Worm (Caenorhabditis elegans) whole organism, L1 larva: ENCODE results near the gene flp-23.

Source experiments
- C04F5.9 ChIP-seq: sonication (generic microtip); optimal IDR thresholded peaks from 2 replicates; lab custom pipeline; 2016; ENCODE audit warnings: missing genetic modification characterization, missing compliant biosample characterization
- C16A3.4 ChIP-seq: fragments of 150-350 bp; optimal IDR thresholded peaks from 2 replicates; lab custom pipeline; 2014; ENCODE audit warnings: missing biosample characterization, missing genetic modification characterization
- C34B4.2 ChIP-seq: sonication (generic microtip); optimal IDR thresholded peaks from 2 replicates; lab custom pipeline; 2017; ENCODE audit warnings: mild to moderate bottlenecking, missing genetic modification characterization, missing compliant biosample characterization
- ama-1 ChIP-seq: fragments of 150-350 bp; optimal IDR thresholded peaks from 2 replicates; lab custom pipeline; 2014
- ceh-8 ChIP-seq: fragments of 200-800 bp; sonication (Bioruptor generic); optimal IDR thresholded peaks from 2 replicates; lab custom pipeline; 2018; ENCODE audit warnings: mild to moderate bottlenecking, missing genetic modification characterization, moderate library complexity, missing compliant biosample characterization
- ceh-88 ChIP-seq: fragments of 200-800 bp; sonication (Bioruptor generic); IDR thresholded peaks from 2 replicates; pipeline ENCODE4 v1.3.6; 2022; ENCODE audit warnings: missing genetic modification characterization, missing compliant biosample characterization
- ceh-90 ChIP-seq: sonication (generic microtip); optimal IDR thresholded peaks from 2 replicates; lab custom pipeline; 2016; ENCODE audit warnings: missing genetic modification characterization, missing compliant biosample characterization
- dpl-1 ChIP-seq, 3 experiments: fragments of 150-350 bp in 2 of 3; sonication (generic microtip) in 1 of 3; optimal IDR thresholded peaks; 2 replicates each; lab custom pipeline; 2014 to 2017; ENCODE audit warnings: missing biosample characterization in 3 of 3, missing genetic modification characterization in 3 of 3, missing genetic modification reagents in 3 of 3
- dsc-1 ChIP-seq: sonication (generic microtip); optimal IDR thresholded peaks from 2 replicates; lab custom pipeline; 2016; ENCODE audit warnings: mild to moderate bottlenecking, missing genetic modification characterization, missing compliant biosample characterization
- efl-1 ChIP-seq, 4 experiments: fragments of 150-350 bp; optimal IDR thresholded peaks in 3 of 4; peaks in 1 of 4; 1 replicate in 1 of 4; 2 replicates in 3 of 4; lab custom pipeline; 2014; ENCODE audit warnings: missing biosample characterization in 2 of 4, missing genetic modification characterization in 2 of 4, missing genetic modification reagents in 2 of 4
- egl-13 ChIP-seq: sonication (generic microtip); optimal IDR thresholded peaks from 2 replicates; lab custom pipeline; 2016; ENCODE audit warnings: missing genotype, missing genetic modification reagents, missing genetic modification characterization, missing compliant biosample characterization
- elt-2 ChIP-seq: sonication (generic microtip); optimal IDR thresholded peaks from 2 replicates; lab custom pipeline; 2016; ENCODE audit warnings: missing genetic modification characterization, mild to moderate bottlenecking, inconsistent platforms, missing compliant biosample characterization, missing genetic modification reagents
- grh-1 ChIP-seq: fragments of 200-800 bp; sonication (Bioruptor generic); IDR thresholded peaks from 2 replicates; pipeline ENCODE4 v1.3.6; 2022; ENCODE audit warnings: missing genetic modification reagents, missing genetic modification characterization, missing compliant biosample characterization
- hpl-2 ChIP-seq: fragments of 150-350 bp; optimal IDR thresholded peaks from 2 replicates; lab custom pipeline; 2014; ENCODE audit warnings: missing biosample characterization, missing genetic modification reagents, missing genetic modification characterization
- jun-1 ChIP-seq: fragments of 150-350 bp; optimal IDR thresholded peaks from 2 replicates; lab custom pipeline; 2014; ENCODE audit warnings: missing biosample characterization, missing genetic modification reagents, missing genetic modification characterization
- lin-15B ChIP-seq: fragments of 150-350 bp; sonication (generic microtip); optimal IDR thresholded peaks from 3 replicates; lab custom pipeline; 2014; ENCODE audit warnings: missing biosample characterization, missing genetic modification characterization
- lin-35 ChIP-seq, 2 experiments: fragments of 150-350 bp; optimal IDR thresholded peaks; 2 replicates each; lab custom pipeline; 2014; ENCODE audit warnings: missing biosample characterization in 2 of 2, missing genetic modification characterization in 2 of 2, missing genetic modification reagents in 2 of 2
- lsy-2 ChIP-seq, 2 experiments: fragments of 150-350 bp; optimal IDR thresholded peaks; 2 replicates each; lab custom pipeline; 2014; ENCODE audit warnings: missing biosample characterization in 2 of 2, missing genetic modification characterization in 2 of 2
- mdl-1 ChIP-seq, 2 experiments: fragments of 150-350 bp; optimal IDR thresholded peaks; 2 replicates each; lab custom pipeline; 2014 to 2017; ENCODE audit warnings: missing biosample characterization in 2 of 2, missing genetic modification characterization in 2 of 2, inconsistent platforms in 1 of 2
- nhr-11 ChIP-seq: fragments of 150-350 bp; optimal IDR thresholded peaks from 2 replicates; lab custom pipeline; 2014; ENCODE audit warnings: missing biosample characterization, missing genetic modification characterization
- nhr-12 ChIP-seq: sonication (generic microtip); optimal IDR thresholded peaks from 2 replicates; lab custom pipeline; 2017; ENCODE audit warnings: missing biosample characterization, missing genetic modification characterization
- nhr-19 ChIP-seq: fragments of 200-800 bp; sonication (Bioruptor generic); conservative IDR thresholded peaks from 2 replicates; pipeline ENCODE4 v1.3.6; 2022; ENCODE audit warnings: missing genetic modification characterization, missing compliant biosample characterization
- nhr-20 ChIP-seq: sonication (generic microtip); optimal IDR thresholded peaks from 2 replicates; lab custom pipeline; 2016; ENCODE audit warnings: mild to moderate bottlenecking, missing genetic modification characterization, missing compliant biosample characterization
- nhr-28 ChIP-seq: fragments of 150-350 bp; optimal IDR thresholded peaks from 2 replicates; lab custom pipeline; 2014; ENCODE audit warnings: missing biosample characterization, missing genetic modification characterization
- nhr-47 ChIP-seq: sonication (generic microtip); optimal IDR thresholded peaks from 2 replicates; lab custom pipeline; 2016; ENCODE audit warnings: mild to moderate bottlenecking, missing genetic modification characterization, moderate library complexity, missing compliant biosample characterization
- nhr-71 ChIP-seq: sonication (generic microtip); optimal IDR thresholded peaks from 2 replicates; lab custom pipeline; 2016; ENCODE audit warnings: mild to moderate bottlenecking, missing genetic modification characterization, moderate library complexity, missing compliant biosample characterization
- nhr-77 ChIP-seq: fragments of 150-350 bp; optimal IDR thresholded peaks from 2 replicates; lab custom pipeline; 2014; ENCODE audit warnings: missing biosample characterization, missing genetic modification characterization
- nhr-84 ChIP-seq: sonication (generic microtip); optimal IDR thresholded peaks from 2 replicates; lab custom pipeline; 2017; ENCODE audit warnings: missing biosample characterization, missing genetic modification characterization
- nhr-85 ChIP-seq: sonication (generic microtip); peaks from one replicate; lab custom pipeline; 2016; ENCODE audit warnings: missing genetic modification characterization, inconsistent platforms, missing compliant biosample characterization
- nhr-90 ChIP-seq: sonication (generic microtip); optimal IDR thresholded peaks from 2 replicates; lab custom pipeline; 2016; ENCODE audit warnings: mild to moderate bottlenecking, missing genetic modification characterization, missing compliant biosample characterization; ENCODE audit not compliant: poor library complexity
- pax-3 ChIP-seq: fragments of 200-800 bp; sonication (Bioruptor generic); optimal IDR thresholded peaks from 2 replicates; lab custom pipeline; 2018; ENCODE audit warnings: mild to moderate bottlenecking, missing genetic modification characterization, moderate library complexity, missing compliant biosample characterization
- rnt-1 ChIP-seq: sonication (generic microtip); optimal IDR thresholded peaks from 2 replicates; lab custom pipeline; 2016; ENCODE audit warnings: mild to moderate bottlenecking, missing genetic modification characterization, moderate library complexity, missing compliant biosample characterization
- snpc-4 ChIP-seq: fragments of 150-350 bp; optimal IDR thresholded peaks from 2 replicates; lab custom pipeline; 2014; ENCODE audit warnings: missing biosample characterization, missing genetic modification characterization
- snu-23 ChIP-seq: sonication (generic microtip); optimal IDR thresholded peaks from 2 replicates; lab custom pipeline; 2016; ENCODE audit warnings: missing genetic modification characterization, missing compliant biosample characterization
- swsn-7 ChIP-seq: sonication (generic microtip); optimal IDR thresholded peaks from 2 replicates; lab custom pipeline; 2016; ENCODE audit warnings: missing genetic modification characterization, missing compliant biosample characterization
- tbx-2 ChIP-seq: sonication (generic microtip); optimal IDR thresholded peaks from 2 replicates; lab custom pipeline; 2016; ENCODE audit warnings: missing genetic modification characterization, missing compliant biosample characterization
- unc-130 ChIP-seq: fragments of 150-350 bp; optimal IDR thresholded peaks from 2 replicates; lab custom pipeline; 2017; ENCODE audit warnings: missing biosample characterization, missing genetic modification characterization, inconsistent platforms
- unc-30 ChIP-seq: sonication (generic microtip); optimal IDR thresholded peaks from 2 replicates; lab custom pipeline; 2017; ENCODE audit warnings: missing biosample characterization, missing genetic modification characterization
- xbp-1 ChIP-seq: sonication (generic microtip); optimal IDR thresholded peaks from 2 replicates; lab custom pipeline; 2016; ENCODE audit warnings: missing genetic modification characterization, missing compliant biosample characterization
- zip-4 ChIP-seq: fragments of 200-800 bp; sonication (Bioruptor generic); optimal IDR thresholded peaks from 2 replicates; lab custom pipeline; 2018; ENCODE audit warnings: mild to moderate bottlenecking, missing genetic modification characterization, moderate library complexity, missing compliant biosample characterization
- ztf-4 ChIP-seq: fragments of 150-350 bp; optimal IDR thresholded peaks from 2 replicates; lab custom pipeline; 2014; ENCODE audit warnings: missing biosample characterization, missing genetic modification characterization

The flp-23 gene

DNA sequence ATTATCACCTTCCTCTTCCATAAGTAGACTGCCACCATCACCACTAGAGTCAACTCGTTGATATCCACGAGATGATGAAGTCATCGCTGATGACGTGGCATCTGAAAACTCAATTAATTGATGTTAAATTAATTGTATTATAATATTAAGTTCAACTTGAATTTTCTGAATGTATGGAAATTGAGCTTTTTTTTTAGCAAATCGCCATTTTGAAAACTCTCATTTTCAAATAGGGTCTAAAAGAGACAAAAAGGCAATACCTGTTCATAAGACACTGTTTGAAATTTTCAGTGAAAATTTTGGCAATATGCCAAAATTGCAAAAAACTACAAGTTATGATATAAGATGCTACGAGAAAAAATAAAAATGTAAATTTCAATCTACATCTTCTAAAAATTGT is 6.9 kb upstream of the flp-23 start, which contains the start of gene twk-7:
twk-7 (minus strand) TSS at position 101 of the 400 bp plus-strand sequence.
- TF ChIP-seq ceh-8 (GFP tag; lab: Kevin White, UChicago) (no peak), nhr-71 (tag; lab: Kevin White, UChicago) (no peak), mdl-1 (tag; optimal IDR thresholded peaks at IDR 0.05; lab: Kevin White, UChicago) (no peak), snu-23 (no peak), nhr-28 (tag; lab: Kevin White, UChicago) (no peak), nhr-77 (no peak)

- no peak for TF ChIP-seq lin-15B (tag; lab: Kevin White, UChicago)
- TF ChIP-seq nhr-47 = no peak
- no peak for TF ChIP-seq efl-1 (optimal IDR thresholded peaks at IDR 0.05; lab: Kevin White, UChicago)
- peak in 1 of 2 experiments; percentile 46 for TF ChIP-seq efl-1 (GFP tag; optimal IDR thresholded peaks at IDR 0.05 in 1 of 2; lab: Kevin White, UChicago)
These were observed 4.5 kb upstream of the flp-23 start for ce11 chrIII:8646021-8646420.

DNA sequence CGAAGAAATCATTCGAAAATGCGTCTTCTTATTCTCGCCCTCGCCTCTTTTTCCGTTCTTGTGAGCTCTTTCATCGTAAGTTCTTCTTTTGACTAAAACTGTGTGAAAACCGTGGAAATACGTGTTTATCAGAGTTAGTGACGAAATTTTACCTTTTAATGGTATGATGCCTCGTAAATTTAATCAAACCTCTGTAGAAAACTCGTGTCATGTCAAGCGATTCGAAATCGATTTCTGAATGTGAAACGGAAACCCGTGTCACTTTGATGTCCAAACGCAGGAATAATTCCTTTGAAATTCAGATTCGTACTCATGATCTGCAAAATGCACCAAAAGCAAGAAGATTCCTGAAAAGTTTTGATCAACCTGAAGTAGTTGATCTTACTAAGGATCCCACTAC is 2.0 kb upstream of the flp-23 start, which contains the start of gene F22B7.3:
F22B7.3 (plus strand) TSS at position 301 of the 400 bp plus-strand sequence.
- no peak for TF ChIP-seq unc-130
- no peak for TF ChIP-seq nhr-20 (tag; lab: Kevin White, UChicago)
- TF ChIP-seq egl-13 (tag; lab: Kevin White, UChicago) = no peak
- no peak for TF ChIP-seq nhr-12
- no peak for TF ChIP-seq zip-4 (GFP tag; lab: Kevin White, UChicago)
- TF ChIP-seq jun-1 (tag; lab: Kevin White, UChicago) = no peak
- no peak for TF ChIP-seq nhr-71 (tag; lab: Kevin White, UChicago)
- TF ChIP-seq ztf-4 = no peak
- TF ChIP-seq nhr-85 (tag; lab: Kevin White, UChicago) = no peak

DNA sequence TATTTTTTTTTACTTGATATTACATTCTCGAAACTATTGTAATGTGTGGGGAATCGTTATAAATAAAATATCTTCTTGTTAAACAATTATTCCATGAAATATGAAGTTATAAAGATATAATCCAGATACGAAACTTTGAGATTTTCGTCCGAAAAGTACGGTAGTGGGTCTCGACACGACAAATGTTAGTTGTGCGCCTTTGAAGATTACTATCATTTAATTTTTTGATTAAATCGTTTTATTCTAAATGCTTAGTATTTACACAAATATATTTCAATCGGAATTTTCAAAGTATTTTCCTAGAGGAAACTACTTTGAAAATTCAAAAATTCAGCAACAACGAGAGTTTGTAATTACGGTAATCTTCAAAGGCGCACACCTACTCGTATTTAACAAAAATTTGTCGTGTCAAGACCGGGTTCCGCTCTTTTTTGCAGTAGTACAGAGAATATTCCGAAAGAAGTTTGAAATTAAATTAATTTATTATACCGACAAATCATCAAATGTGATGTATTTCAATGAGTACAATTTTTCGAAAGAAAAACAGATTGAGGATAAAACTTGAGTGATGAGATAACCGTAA is 1.6 kb downstream of the flp-23 start:
- TF ChIP-seq lsy-2 (tag; optimal IDR thresholded peaks at IDR 0.05; lab: Kevin White, UChicago) = no peak
- no peak for TF ChIP-seq unc-130
- peak; percentile 13 for TF ChIP-seq tbx-2 (tag; lab: Kevin White, UChicago)
- peak; percentile 19 for TF ChIP-seq nhr-85 (tag; lab: Kevin White, UChicago)
- no peak for TF ChIP-seq nhr-12
- no peak for TF ChIP-seq hpl-2
- no peak for TF ChIP-seq rnt-1 (tag; lab: Kevin White, UChicago)
- TF ChIP-seq nhr-19 = peak; percentile 14; the same call in 1 of the 2 replicates
- peak; percentile 3 for TF ChIP-seq elt-2
- no peak for TF ChIP-seq nhr-84 (tag; lab: Kevin White, UChicago)
- TF ChIP-seq ama-1 = peak; percentile 88
- peak; percentile 0 for TF ChIP-seq nhr-20 (tag; lab: Kevin White, UChicago)
- no peak for TF ChIP-seq unc-30 (tag; lab: Kevin White, UChicago)
- no peak for TF ChIP-seq swsn-7
- TF ChIP-seq ceh-88 (GFP tag; lab: Robert Waterston, UW) = 0 out of 2 replicates have a peak, but pooled peaks have one; percentile 31
- no peak for TF ChIP-seq dpl-1 (GFP tag; optimal IDR thresholded peaks at IDR 0.05; lab: Kevin White, UChicago)
- peak; percentile 47 for TF ChIP-seq nhr-90
- no peak for TF ChIP-seq grh-1 (GFP tag; lab: Robert Waterston, UW)
- TF ChIP-seq nhr-28 (tag; lab: Kevin White, UChicago) = no peak

DNA sequence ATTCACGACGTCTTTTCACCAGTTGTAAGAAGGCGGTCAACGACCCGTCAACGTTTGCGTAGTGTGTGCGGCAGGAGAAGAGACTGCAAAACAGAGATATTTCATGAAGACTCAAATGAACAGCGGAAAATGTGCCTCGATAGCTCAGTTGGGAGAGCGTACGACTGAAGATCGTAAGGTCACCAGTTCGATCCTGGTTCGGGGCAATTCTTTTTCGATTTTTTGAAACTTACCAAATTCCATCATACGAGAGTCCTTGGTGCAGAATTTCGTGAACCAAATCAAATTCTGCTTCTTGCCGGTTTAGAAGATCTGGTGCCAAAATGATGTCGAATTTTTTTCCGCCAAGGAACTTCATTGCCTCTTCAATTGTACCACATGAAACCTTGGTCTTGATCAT is 2.4 kb downstream of the flp-23 start:
- TF ChIP-seq nhr-11 (tag; lab: Kevin White, UChicago) = no peak
- TF ChIP-seq ama-1 = peak; percentile 1
- TF ChIP-seq swsn-7 = peak; percentile 31
- TF ChIP-seq rnt-1 (tag; lab: Kevin White, UChicago) = peak; percentile 42
- TF ChIP-seq dpl-1 (GFP tag; optimal IDR thresholded peaks at IDR 0.05; lab: Kevin White, UChicago) = peak in 2 of 3 experiments; percentile 12 to 23
- TF ChIP-seq mdl-1 (tag; optimal IDR thresholded peaks at IDR 0.05; lab: Kevin White, UChicago) = peak in 1 of 2 experiments; percentile 4
- TF ChIP-seq C16A3.4 (tag; lab: Kevin White, UChicago) = peak; percentile 23
- no peak for TF ChIP-seq lin-15B (tag; lab: Kevin White, UChicago)
- no peak for TF ChIP-seq pax-3 (tag; lab: Kevin White, UChicago)
- TF ChIP-seq grh-1 (GFP tag; lab: Robert Waterston, UW) = no peak; the same call in 1 of the 2 replicates
- peak; percentile 27 to 62 for TF ChIP-seq lin-35 (GFP tag; optimal IDR thresholded peaks at IDR 0.05; lab: Kevin White, UChicago)
- peak; percentile 14 to 38 for TF ChIP-seq efl-1 (optimal IDR thresholded peaks at IDR 0.05; lab: Kevin White, UChicago)
- peak; percentile 7 to 8 for TF ChIP-seq efl-1 (GFP tag; optimal IDR thresholded peaks at IDR 0.05 in 1 of 2; lab: Kevin White, UChicago)
- no peak for TF ChIP-seq C04F5.9 (tag; lab: Kevin White, UChicago)
- TF ChIP-seq dsc-1 (tag; lab: Kevin White, UChicago) = peak; percentile 39
- TF ChIP-seq xbp-1 (tag; lab: Kevin White, UChicago) = peak; percentile 12
- peak; percentile 38 for TF ChIP-seq nhr-47
- no peak for TF ChIP-seq nhr-84 (tag; lab: Kevin White, UChicago)
- TF ChIP-seq lsy-2 (tag; optimal IDR thresholded peaks at IDR 0.05; lab: Kevin White, UChicago) = peak; percentile 23 to 45
- peak; percentile 46 for TF ChIP-seq snu-23
- TF ChIP-seq snpc-4 (tag; lab: Kevin White, UChicago) = no peak
- no peak for TF ChIP-seq C34B4.2 (tag; lab: Kevin White, UChicago)
- no peak for TF ChIP-seq hpl-2
- TF ChIP-seq nhr-20 (tag; lab: Kevin White, UChicago) = peak; percentile 34
- peak; percentile 80 for TF ChIP-seq nhr-85 (tag; lab: Kevin White, UChicago)
- TF ChIP-seq ceh-90 (tag; lab: Kevin White, UChicago) = no peak
- no peak for TF ChIP-seq zip-4 (GFP tag; lab: Kevin White, UChicago)
